Fruit fly (Drosophila melanogaster): ENCODE data around the gene for.

Gene for

DNA sequence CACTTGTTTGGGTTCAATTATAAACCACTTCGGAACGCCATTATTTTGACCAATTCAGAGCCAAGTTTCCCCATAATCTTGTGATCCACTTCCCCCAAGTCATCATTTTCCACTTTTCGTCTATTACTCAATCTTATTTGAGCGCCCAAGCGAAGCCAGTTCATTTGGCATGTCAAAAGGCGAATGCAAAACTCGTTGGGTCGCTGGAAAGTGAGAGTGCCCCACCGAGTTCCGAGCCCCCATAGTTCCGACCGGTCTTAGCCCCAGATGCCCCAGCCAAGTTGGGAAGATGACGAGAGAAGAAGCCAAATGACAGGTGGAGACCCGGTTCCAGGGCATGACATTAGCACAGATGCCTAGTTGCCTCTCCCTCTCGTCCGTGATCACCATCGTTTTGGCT is 26.0 kb downstream of the for start (continued):
- TF ChIP-seq tll (GFP tag; optimal IDR thresholded peaks at IDR 0.05) (no peak), sisA (GFP tag; IDR thresholded peaks at IDR 0.05) (no peak), Side (GFP tag; optimal IDR thresholded peaks at IDR 0.05) (no peak), HLH3B (GFP tag; IDR thresholded peaks at IDR 0.05) (no peak), gce (GFP tag; IDR thresholded peaks at IDR 0.05) (no peak), Max (GFP tag; optimal IDR thresholded peaks at IDR 0.05) (no peak), CG30431 (GFP tag; optimal IDR thresholded peaks at IDR 0.05) (no peak), CG9215 (GFP tag; IDR thresholded peaks at IDR 0.05) (no peak), Hr78 (GFP tag; optimal IDR thresholded peaks at IDR 0.05) (peak in 1 of 2 experiments; percentile 24), CG15073 (GFP tag; optimal IDR thresholded peaks at IDR 0.05) (no peak), tgo (GFP tag; IDR thresholded peaks at IDR 0.05) (no peak), knrl (GFP tag; IDR thresholded peaks at IDR 0.05; ENCODE audit: partially characterized antibody) (no peak), CG6175 (GFP tag; IDR thresholded peaks at IDR 0.05) (0 out of 3 replicates have a peak, but pooled peaks have one; percentile 30), CG7271 (tag; optimal IDR thresholded peaks at IDR 0.05) (no peak), exex (tag; optimal IDR thresholded peaks at IDR 0.05) (no peak), Usf (GFP tag; optimal IDR thresholded peaks at IDR 0.05) (no peak), ab (GFP tag; optimal IDR thresholded peaks at IDR 0.05) (no peak), Trl (optimal IDR thresholded peaks at IDR 0.05) (no peak), Trl (GFP tag; optimal IDR thresholded peaks at IDR 0.05) (no peak), kni (GFP tag; optimal IDR thresholded peaks at IDR 0.05) (no peak), BEAF-32 (GFP tag; optimal IDR thresholded peaks at IDR 0.05) (no peak)

DNA sequence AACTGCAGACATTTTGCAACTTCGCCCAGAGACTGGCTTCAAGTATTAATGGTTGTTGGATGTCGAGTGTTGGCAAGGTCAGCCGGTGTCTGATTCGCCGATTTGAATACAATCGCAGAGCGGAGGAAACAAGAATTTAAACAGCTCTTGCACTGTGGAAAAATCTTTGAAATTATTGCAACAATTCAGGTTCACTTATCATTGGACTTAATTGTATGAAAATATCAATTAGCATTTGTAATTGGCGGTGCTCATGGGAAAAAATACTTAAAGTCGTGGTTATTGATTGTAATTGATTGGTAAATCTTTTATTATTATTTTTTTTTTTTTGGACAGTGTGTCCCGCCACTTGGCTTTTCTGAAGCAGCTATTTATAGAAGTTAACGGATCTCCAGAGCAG is 27.3 kb downstream of the for start:
- TF ChIP-seq CG11504 (tag; optimal IDR thresholded peaks at IDR 0.05): no peak
- TF ChIP-seq gem (tag; optimal IDR thresholded peaks at IDR 0.05): peak; percentile 63
- TF ChIP-seq HLH54F (GFP tag; optimal IDR thresholded peaks at IDR 0.05): peak; percentile 3
- TF ChIP-seq fd3F (GFP tag; optimal IDR thresholded peaks at IDR 0.05): peak; percentile 16
- TF ChIP-seq CG2678 (tag; optimal IDR thresholded peaks at IDR 0.05): peak; percentile 50
- TF ChIP-seq CG14965 (GFP tag; optimal IDR thresholded peaks at IDR 0.05; ENCODE audit: borderline replicate concordance): no peak
- no peak for TF ChIP-seq gsb-n (tag; optimal IDR thresholded peaks at IDR 0.05)
- no peak for TF ChIP-seq Nf-YC (tag; optimal IDR thresholded peaks at IDR 0.05)
- peak; percentile 14 for TF ChIP-seq bcd (GFP tag; optimal IDR thresholded peaks at IDR 0.05)
- TF ChIP-seq TFAM (GFP tag; optimal IDR thresholded peaks at IDR 0.05): no peak
- no peak for TF ChIP-seq pan (optimal IDR thresholded peaks at IDR 0.05)
- peak in 1 of 2 experiments; percentile 9 for TF ChIP-seq pan (GFP tag; optimal IDR thresholded peaks at IDR 0.05 in 1 of 2, IDR thresholded peaks at IDR 0.05 in 1 of 2)
- no peak for TF ChIP-seq CG13296 (GFP tag; optimal IDR thresholded peaks at IDR 0.05)
- TF ChIP-seq Lim3 (GFP tag; IDR thresholded peaks at IDR 0.05): no peak
- TF ChIP-seq CG4730 (GFP tag; IDR thresholded peaks at IDR 0.05): 0 out of 2 replicates have a peak, but pooled peaks have one; percentile 44
- no peak for TF ChIP-seq CG6683 (GFP tag; optimal IDR thresholded peaks at IDR 0.05)
- peak; percentile 39 for TF ChIP-seq CG15269 (tag; optimal IDR thresholded peaks at IDR 0.05)
- TF ChIP-seq Tbp (GFP tag; optimal IDR thresholded peaks at IDR 0.05): no peak
- TF ChIP-seq Nf-YB (GFP tag; optimal IDR thresholded peaks at IDR 0.05): no peak
- peak; percentile 66 for TF ChIP-seq CG9215 (GFP tag; IDR thresholded peaks at IDR 0.05)
- peak; percentile 60; the same call in 1 of the 3 replicates for TF ChIP-seq CG7357 (GFP tag; IDR thresholded peaks at IDR 0.05)
- TF ChIP-seq Fer1 (GFP tag; optimal IDR thresholded peaks at IDR 0.05): no peak
- TF ChIP-seq CG7928 (GFP tag; optimal IDR thresholded peaks at IDR 0.05): no peak
- peak; percentile 32; the same call in 1 of the 2 replicates for TF ChIP-seq klu (GFP tag; IDR thresholded peaks at IDR 0.05)
- TF ChIP-seq CG15011 (GFP tag; optimal IDR thresholded peaks at IDR 0.05): no peak
- no peak for TF ChIP-seq CG10462 (GFP tag; optimal IDR thresholded peaks at IDR 0.05)
- TF ChIP-seq CG33213 (GFP tag; optimal IDR thresholded peaks at IDR 0.05): no peak
- no peak for TF ChIP-seq gcm2 (GFP tag; optimal IDR thresholded peaks at IDR 0.05)
- peak; percentile 25 for TF ChIP-seq CoRest (tag; optimal IDR thresholded peaks at IDR 0.05)
- TF ChIP-seq oc (tag; optimal IDR thresholded peaks at IDR 0.05): no peak
- peak; percentile 38 for TF ChIP-seq ind (GFP tag; optimal IDR thresholded peaks at IDR 0.05)
